Worm (Caenorhabditis elegans) whole organism, L1 larva: ENCODE data around the gene Y37D8A.19.

Source experiments
- F16B12.6 ChIP-seq: fragments of 150-350 bp; optimal IDR thresholded peaks from 2 replicates; lab custom pipeline; 2014; ENCODE audit warnings: missing biosample characterization, missing genetic modification characterization
- Y116A8C.19 ChIP-seq: sonication (generic microtip); optimal IDR thresholded peaks from 2 replicates; lab custom pipeline; 2016; ENCODE audit warnings: missing compliant biosample characterization, missing genetic modification characterization, borderline replicate concordance
- alr-1 ChIP-seq: fragments of 200-800 bp; sonication (Bioruptor generic); optimal IDR thresholded peaks from 2 replicates; lab custom pipeline; 2018; ENCODE audit warnings: borderline replicate concordance, mild to moderate bottlenecking, missing genetic modification characterization, missing compliant biosample characterization
- ama-1 ChIP-seq: fragments of 150-350 bp; optimal IDR thresholded peaks from 2 replicates; lab custom pipeline; 2014
- ceh-63 ChIP-seq: fragments of 200-800 bp; sonication (Bioruptor generic); optimal IDR thresholded peaks from 2 replicates; lab custom pipeline; 2018; ENCODE audit warnings: mild to moderate bottlenecking, missing genetic modification characterization, missing compliant biosample characterization
- ceh-8 ChIP-seq: fragments of 200-800 bp; sonication (Bioruptor generic); optimal IDR thresholded peaks from 2 replicates; lab custom pipeline; 2018; ENCODE audit warnings: mild to moderate bottlenecking, missing genetic modification characterization, moderate library complexity, missing compliant biosample characterization
- ceh-82 ChIP-seq, 3 experiments: fragments of 150-350 bp in 1 of 3; sonication (generic microtip) in 2 of 3; optimal IDR thresholded peaks; 2 replicates each; lab custom pipeline; 2014 to 2017; ENCODE audit warnings: missing biosample characterization in 3 of 3, missing genetic modification characterization in 3 of 3
- ceh-90 ChIP-seq: sonication (generic microtip); optimal IDR thresholded peaks from 2 replicates; lab custom pipeline; 2016; ENCODE audit warnings: missing genetic modification characterization, missing compliant biosample characterization
- dsc-1 ChIP-seq: sonication (generic microtip); optimal IDR thresholded peaks from 2 replicates; lab custom pipeline; 2016; ENCODE audit warnings: mild to moderate bottlenecking, missing genetic modification characterization, missing compliant biosample characterization
- efl-1 ChIP-seq, 4 experiments: fragments of 150-350 bp; optimal IDR thresholded peaks in 3 of 4; peaks in 1 of 4; 1 replicate in 1 of 4; 2 replicates in 3 of 4; lab custom pipeline; 2014; ENCODE audit warnings: missing biosample characterization in 2 of 4, missing genetic modification characterization in 2 of 4, missing genetic modification reagents in 2 of 4
- efl-3 ChIP-seq: fragments of 200-800 bp; sonication (Bioruptor generic); optimal IDR thresholded peaks from 2 replicates; lab custom pipeline; 2018; ENCODE audit warnings: mild to moderate bottlenecking, missing genetic modification characterization, missing compliant biosample characterization
- egl-13 ChIP-seq: sonication (generic microtip); optimal IDR thresholded peaks from 2 replicates; lab custom pipeline; 2016; ENCODE audit warnings: missing genotype, missing genetic modification reagents, missing genetic modification characterization, missing compliant biosample characterization
- elt-2 ChIP-seq: sonication (generic microtip); optimal IDR thresholded peaks from 2 replicates; lab custom pipeline; 2016; ENCODE audit warnings: missing genetic modification characterization, mild to moderate bottlenecking, inconsistent platforms, missing compliant biosample characterization, missing genetic modification reagents
- elt-3 ChIP-seq, 6 experiments: fragments of 150-350 bp in 1 of 6; sonication (generic microtip); optimal IDR thresholded peaks; 2 replicates each; lab custom pipeline; 2017 to 2018; ENCODE audit warnings: missing biosample characterization in 6 of 6, missing genetic modification characterization in 6 of 6, inconsistent platforms in 1 of 6
- ets-5 ChIP-seq: fragments of 200-800 bp; sonication (Bioruptor generic); IDR thresholded peaks from 2 replicates; pipeline ENCODE4 v1.3.6; 2022; ENCODE audit warnings: missing genetic modification characterization, missing compliant biosample characterization
- fkh-10 ChIP-seq: sonication (generic microtip); optimal IDR thresholded peaks from 2 replicates; lab custom pipeline; 2017; ENCODE audit warnings: missing biosample characterization, missing genetic modification reagents, missing genetic modification characterization
- fkh-4 ChIP-seq: sonication (generic microtip); optimal IDR thresholded peaks from 2 replicates; lab custom pipeline; 2016; ENCODE audit warnings: missing compliant biosample characterization, missing genetic modification characterization, borderline replicate concordance
- fos-1 ChIP-seq: fragments of 150-350 bp; optimal IDR thresholded peaks from 2 replicates; lab custom pipeline; 2014; ENCODE audit warnings: missing biosample characterization, missing genetic modification characterization
- grh-1 ChIP-seq: fragments of 200-800 bp; sonication (Bioruptor generic); IDR thresholded peaks from 2 replicates; pipeline ENCODE4 v1.3.6; 2022; ENCODE audit warnings: missing genetic modification reagents, missing genetic modification characterization, missing compliant biosample characterization
- hlh-4 ChIP-seq: sonication (generic microtip); optimal IDR thresholded peaks from 2 replicates; lab custom pipeline; 2016; ENCODE audit warnings: mild to moderate bottlenecking, missing genetic modification characterization, missing compliant biosample characterization
- isw-1 ChIP-seq: fragments of 200-800 bp; sonication (Bioruptor generic); IDR thresholded peaks from 2 replicates; pipeline ENCODE4 v1.3.6; 2022; ENCODE audit warnings: missing genetic modification characterization, missing compliant biosample characterization
- jun-1 ChIP-seq: fragments of 150-350 bp; optimal IDR thresholded peaks from 2 replicates; lab custom pipeline; 2014; ENCODE audit warnings: missing biosample characterization, missing genetic modification reagents, missing genetic modification characterization
- lin-13 ChIP-seq: fragments of 150-350 bp; optimal IDR thresholded peaks from 2 replicates; lab custom pipeline; 2014; ENCODE audit warnings: missing biosample characterization, missing genetic modification reagents, missing genetic modification characterization
- lsy-2 ChIP-seq, 2 experiments: fragments of 150-350 bp; optimal IDR thresholded peaks; 2 replicates each; lab custom pipeline; 2014; ENCODE audit warnings: missing biosample characterization in 2 of 2, missing genetic modification characterization in 2 of 2
- mdl-1 ChIP-seq, 2 experiments: fragments of 150-350 bp; optimal IDR thresholded peaks; 2 replicates each; lab custom pipeline; 2014 to 2017; ENCODE audit warnings: missing biosample characterization in 2 of 2, missing genetic modification characterization in 2 of 2, inconsistent platforms in 1 of 2
- mef-2 ChIP-seq: fragments of 150-350 bp; optimal IDR thresholded peaks from 2 replicates; lab custom pipeline; 2014; ENCODE audit warnings: missing biosample characterization, missing genetic modification characterization
- mep-1 ChIP-seq: fragments of 150-350 bp; optimal IDR thresholded peaks from 2 replicates; lab custom pipeline; 2014; ENCODE audit warnings: missing biosample characterization, missing genetic modification characterization
- nhr-11 ChIP-seq: fragments of 150-350 bp; optimal IDR thresholded peaks from 2 replicates; lab custom pipeline; 2014; ENCODE audit warnings: missing biosample characterization, missing genetic modification characterization
- nhr-19 ChIP-seq: fragments of 200-800 bp; sonication (Bioruptor generic); conservative IDR thresholded peaks from 2 replicates; pipeline ENCODE4 v1.3.6; 2022; ENCODE audit warnings: missing genetic modification characterization, missing compliant biosample characterization
- nhr-20 ChIP-seq: sonication (generic microtip); optimal IDR thresholded peaks from 2 replicates; lab custom pipeline; 2016; ENCODE audit warnings: mild to moderate bottlenecking, missing genetic modification characterization, missing compliant biosample characterization
- nhr-237 ChIP-seq: fragments of 150-350 bp; optimal IDR thresholded peaks from 2 replicates; lab custom pipeline; 2014; ENCODE audit warnings: missing biosample characterization, missing genetic modification characterization
- nhr-28 ChIP-seq: fragments of 150-350 bp; optimal IDR thresholded peaks from 2 replicates; lab custom pipeline; 2014; ENCODE audit warnings: missing biosample characterization, missing genetic modification characterization
- nhr-71 ChIP-seq: sonication (generic microtip); optimal IDR thresholded peaks from 2 replicates; lab custom pipeline; 2016; ENCODE audit warnings: mild to moderate bottlenecking, missing genetic modification characterization, moderate library complexity, missing compliant biosample characterization
- nhr-76 ChIP-seq: sonication (generic microtip); optimal IDR thresholded peaks from 2 replicates; lab custom pipeline; 2017; ENCODE audit warnings: missing biosample characterization, missing genetic modification characterization
- nhr-77 ChIP-seq: fragments of 150-350 bp; optimal IDR thresholded peaks from 2 replicates; lab custom pipeline; 2014; ENCODE audit warnings: missing biosample characterization, missing genetic modification characterization
- pag-3 ChIP-seq: sonication (generic microtip); optimal IDR thresholded peaks from 2 replicates; lab custom pipeline; 2017; ENCODE audit warnings: missing genetic modification characterization, mild to moderate bottlenecking, missing compliant biosample characterization, antibody characterized with exemption, borderline replicate concordance; ENCODE audit not compliant: insufficient read depth
- pax-3 ChIP-seq: fragments of 200-800 bp; sonication (Bioruptor generic); optimal IDR thresholded peaks from 2 replicates; lab custom pipeline; 2018; ENCODE audit warnings: mild to moderate bottlenecking, missing genetic modification characterization, moderate library complexity, missing compliant biosample characterization
- pqm-1 ChIP-seq: sonication (generic microtip); optimal IDR thresholded peaks from 3 replicates; lab custom pipeline; 2017; ENCODE audit warnings: missing biosample characterization, missing genetic modification characterization
- rnt-1 ChIP-seq: sonication (generic microtip); optimal IDR thresholded peaks from 2 replicates; lab custom pipeline; 2016; ENCODE audit warnings: mild to moderate bottlenecking, missing genetic modification characterization, moderate library complexity, missing compliant biosample characterization
- skn-1 ChIP-seq: fragments of 150-350 bp; optimal IDR thresholded peaks from 2 replicates; lab custom pipeline; 2014; ENCODE audit warnings: missing biosample characterization, missing genetic modification characterization
- snpc-4 ChIP-seq: fragments of 150-350 bp; optimal IDR thresholded peaks from 2 replicates; lab custom pipeline; 2014; ENCODE audit warnings: missing biosample characterization, missing genetic modification characterization
- snu-23 ChIP-seq: sonication (generic microtip); optimal IDR thresholded peaks from 2 replicates; lab custom pipeline; 2016; ENCODE audit warnings: missing genetic modification characterization, missing compliant biosample characterization
- sptf-1 ChIP-seq: fragments of 150-350 bp; optimal IDR thresholded peaks from 2 replicates; lab custom pipeline; 2014; ENCODE audit warnings: missing biosample characterization, missing genetic modification characterization
- sup-37 ChIP-seq: fragments of 200-800 bp; sonication (Bioruptor generic); optimal IDR thresholded peaks from 2 replicates; lab custom pipeline; 2018; ENCODE audit warnings: mild to moderate bottlenecking, missing genetic modification characterization, missing compliant biosample characterization
- swsn-7 ChIP-seq: sonication (generic microtip); optimal IDR thresholded peaks from 2 replicates; lab custom pipeline; 2016; ENCODE audit warnings: missing genetic modification characterization, missing compliant biosample characterization
- tbx-2 ChIP-seq: sonication (generic microtip); optimal IDR thresholded peaks from 2 replicates; lab custom pipeline; 2016; ENCODE audit warnings: missing genetic modification characterization, missing compliant biosample characterization
- unc-130 ChIP-seq: fragments of 150-350 bp; optimal IDR thresholded peaks from 2 replicates; lab custom pipeline; 2017; ENCODE audit warnings: missing biosample characterization, missing genetic modification characterization, inconsistent platforms
- unc-30 ChIP-seq: sonication (generic microtip); optimal IDR thresholded peaks from 2 replicates; lab custom pipeline; 2017; ENCODE audit warnings: missing biosample characterization, missing genetic modification characterization
- unc-62 ChIP-seq: fragments of 150-350 bp; optimal IDR thresholded peaks from 2 replicates; lab custom pipeline; 2014; ENCODE audit warnings: missing biosample characterization, missing genetic modification reagents, missing genetic modification characterization
- unc-86 ChIP-seq: sonication (generic microtip); optimal IDR thresholded peaks from 2 replicates; lab custom pipeline; 2016; ENCODE audit warnings: missing genetic modification characterization, missing compliant biosample characterization
- vab-15 ChIP-seq: sonication (generic microtip); optimal IDR thresholded peaks from 2 replicates; lab custom pipeline; 2017; ENCODE audit warnings: missing genotype, mild to moderate bottlenecking, missing genetic modification characterization, missing compliant biosample characterization
- zip-4 ChIP-seq: fragments of 200-800 bp; sonication (Bioruptor generic); optimal IDR thresholded peaks from 2 replicates; lab custom pipeline; 2018; ENCODE audit warnings: mild to moderate bottlenecking, missing genetic modification characterization, moderate library complexity, missing compliant biosample characterization
- ztf-4 ChIP-seq: fragments of 150-350 bp; optimal IDR thresholded peaks from 2 replicates; lab custom pipeline; 2014; ENCODE audit warnings: missing biosample characterization, missing genetic modification characterization

Y37D8A.19 gene

ce11 chrIII:12906611-12907037 lies 23.0 kb upstream of the Y37D8A.19 start:
- TF ChIP-seq ets-5 (GFP tag; lab: Robert Waterston, UW) (no peak), dsc-1 (tag; lab: Kevin White, UChicago) (no peak), skn-1 (tag; lab: Kevin White, UChicago) (no peak), nhr-11 (no peak), efl-1 (optimal IDR thresholded peaks at IDR 0.05; lab: Kevin White, UChicago) (peak; percentile 23 to 33), efl-1 (GFP tag; optimal IDR thresholded peaks at IDR 0.05 in 1 of 2; lab: Kevin White, UChicago) (peak in 1 of 2 experiments; percentile 34), nhr-237 (no peak), unc-62 (no peak), unc-130 (no peak), F16B12.6 (tag; lab: Kevin White, UChicago) (no peak), ztf-4 (tag; lab: Kevin White, UChicago) (no peak), unc-30 (no peak), egl-13 (no peak), hlh-4 (no peak), Y116A8C.19 (tag; lab: Kevin White, UChicago) (no peak), snpc-4 (tag; lab: Kevin White, UChicago) (no peak), elt-3 (tag; optimal IDR thresholded peaks at IDR 0.05; lab: Kevin White, UChicago) (no peak), swsn-7 (peak; percentile 38), unc-86 (tag; lab: Kevin White, UChicago) (peak; percentile 19), ceh-90 (no peak), ceh-82 (tag; optimal IDR thresholded peaks at IDR 0.05; lab: Kevin White, UChicago) (no peak), grh-1 (GFP tag; lab: Robert Waterston, UW) (no peak), sptf-1 (tag; lab: Kevin White, UChicago) (no peak), nhr-71 (peak; percentile 62), mdl-1 (tag; optimal IDR thresholded peaks at IDR 0.05; lab: Kevin White, UChicago) (no peak), rnt-1 (tag; lab: Kevin White, UChicago) (peak; percentile 2), pag-3 (tag; lab: Kevin White, UChicago) (no peak), nhr-76 (tag; lab: Kevin White, UChicago) (no peak), mep-1 (no peak), elt-2 (tag; lab: Kevin White, UChicago) (no peak), lin-13 (peak; percentile 30), isw-1 (GFP tag; lab: Robert Waterston, UW) (no peak), nhr-77 (tag; lab: Kevin White, UChicago) (no peak), nhr-28 (tag; lab: Kevin White, UChicago) (no peak), vab-15 (tag; lab: Kevin White, UChicago) (no peak), alr-1 (tag; lab: Kevin White, UChicago) (no peak), ceh-8 (GFP tag; lab: Kevin White, UChicago) (no peak), nhr-20 (peak; percentile 16), nhr-19 (GFP tag; lab: Robert Waterston, UW) (peak; percentile 22; the same call in 1 of the 2 replicates), pax-3 (tag; lab: Kevin White, UChicago) (no peak), efl-3 (GFP tag; lab: Kevin White, UChicago) (no peak), zip-4 (GFP tag; lab: Kevin White, UChicago) (peak; percentile 22), snu-23 (GFP tag; lab: Kevin White, UChicago) (peak; percentile 28), tbx-2 (peak; percentile 19), fos-1 (peak; percentile 46), ama-1 (lab: Kevin White, UChicago) (peak; percentile 70), jun-1 (no peak), sup-37 (GFP tag; lab: Kevin White, UChicago) (no peak), fkh-10 (GFP tag; lab: Kevin White, UChicago) (no peak), pqm-1 (tag; lab: Kevin White, UChicago) (no peak), lsy-2 (tag; optimal IDR thresholded peaks at IDR 0.05; lab: Kevin White, UChicago) (peak; percentile 2 to 66), mef-2 (no peak), fkh-4 (tag; lab: Kevin White, UChicago) (no peak), ceh-63 (GFP tag; lab: Kevin White, UChicago) (no peak)
